Worm (Caenorhabditis elegans): ENCODE results near the gene ZK563.7.

DNA sequence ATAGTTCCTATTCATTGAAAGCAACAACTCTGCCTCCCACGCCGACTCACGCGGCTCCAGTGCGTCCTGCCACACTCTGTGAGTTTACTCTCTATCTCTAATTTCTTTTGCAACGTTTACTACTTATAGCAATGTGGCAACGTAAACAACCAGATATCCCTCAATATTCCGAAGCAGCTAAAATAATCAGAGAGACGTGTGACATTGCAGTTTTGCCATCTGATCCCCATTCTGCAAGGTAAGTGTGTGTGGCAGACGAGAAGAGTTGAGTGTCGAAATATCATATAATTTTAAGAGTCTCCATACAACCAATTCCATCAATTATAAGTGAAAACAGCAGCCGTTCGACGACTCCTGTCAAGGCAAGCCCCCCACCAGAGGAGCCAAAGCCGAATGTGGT is 40.4 kb upstream of the ZK563.7 start:
- TF ChIP-seq unc-62 (GFP tag; optimal IDR thresholded peaks at IDR 0.05) (no peak), ztf-4 (tag; optimal IDR thresholded peaks at IDR 0.05) (no peak), nhr-237 (tag; optimal IDR thresholded peaks at IDR 0.05) (no peak), nhr-6 (tag; optimal IDR thresholded peaks at IDR 0.05) (no peak), lin-39 (tag; optimal IDR thresholded peaks at IDR 0.05) (no peak), lin-11 (tag; optimal IDR thresholded peaks at IDR 0.05) (peak; percentile 13), snpc-4 (tag; optimal IDR thresholded peaks at IDR 0.05) (no peak)
